Worm (Caenorhabditis elegans): ENCODE measurements around the gene let-19.
A peak's percentile ranks its signal among the peaks of the same experiment; 100 is the strongest.

Gene let-19

DNA sequence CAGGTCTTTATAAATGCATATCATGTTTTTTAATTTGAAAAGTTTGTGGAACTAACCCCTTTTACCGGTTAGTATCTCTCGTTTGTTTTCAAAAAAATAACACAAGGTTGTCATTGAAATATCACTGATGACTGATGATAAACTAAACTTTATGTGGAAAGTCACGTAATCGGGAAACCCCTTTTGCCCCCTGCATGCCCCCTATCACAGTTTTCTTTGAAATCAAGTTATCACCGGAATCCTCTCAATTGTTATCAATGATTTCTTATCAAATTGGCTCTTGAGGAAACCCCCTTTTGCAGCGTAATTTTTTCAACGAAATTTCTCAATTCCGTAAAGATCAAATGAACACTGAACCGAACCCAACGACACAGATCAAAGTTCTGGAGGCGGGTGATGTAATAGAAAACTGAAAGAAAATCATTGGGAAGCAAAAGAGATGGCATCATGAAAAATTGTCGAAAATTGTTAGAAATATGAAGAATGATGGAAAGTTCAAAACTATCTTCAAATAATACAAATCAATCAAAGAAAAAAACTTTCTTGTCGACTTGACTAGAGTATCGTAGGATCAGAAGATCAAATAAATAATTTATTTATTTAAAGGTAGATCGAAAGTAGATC lies 30.3 kb upstream of the let-19 start:
- TF ChIP-seq F13H6.1 (tag; optimal IDR thresholded peaks at IDR 0.05) (peak; percentile 42), ztf-4 (tag; optimal IDR thresholded peaks at IDR 0.05) (no peak), lsy-2 (tag; optimal IDR thresholded peaks at IDR 0.05) (peak in 1 of 2 experiments; percentile 40), sma-9 (GFP tag; optimal IDR thresholded peaks at IDR 0.05) (peak; percentile 99), sma-9 (tag; optimal IDR thresholded peaks at IDR 0.05) (no peak), elt-3 (tag; optimal IDR thresholded peaks at IDR 0.05) (no peak), nhr-237 (tag; optimal IDR thresholded peaks at IDR 0.05) (no peak), ztf-1 (GFP tag; conservative IDR thresholded peaks at IDR 0.05) (no peak), fos-1 (tag; optimal IDR thresholded peaks at IDR 0.05) (peak; percentile 77), lin-13 (GFP tag; optimal IDR thresholded peaks at IDR 0.05) (peak; percentile 5), nhr-129 (tag; optimal IDR thresholded peaks at IDR 0.05) (peak; percentile 41), egl-27 (tag; optimal IDR thresholded peaks at IDR 0.05) (peak; percentile 38), nhr-6 (tag; optimal IDR thresholded peaks at IDR 0.05) (peak; percentile 34), mdl-1 (tag; optimal IDR thresholded peaks at IDR 0.05) (peak; percentile 58 to 62), nhr-25 (tag; optimal IDR thresholded peaks at IDR 0.05) (peak; percentile 77), ceh-82 (tag; optimal IDR thresholded peaks at IDR 0.05) (no peak), crh-2 (tag; optimal IDR thresholded peaks at IDR 0.05) (peak; percentile 79), zag-1 (tag; optimal IDR thresholded peaks at IDR 0.05) (no peak), gmeb-1 (tag; optimal IDR thresholded peaks at IDR 0.05) (peak; percentile 14), mab-5 (tag; optimal IDR thresholded peaks at IDR 0.05) (no peak), Y55F3AM.14 (GFP tag; optimal IDR thresholded peaks at IDR 0.05) (peak; percentile 46), nhr-21 (tag; optimal IDR thresholded peaks at IDR 0.05) (peak; percentile 63), blmp-1 (tag; optimal IDR thresholded peaks at IDR 0.05; ENCODE audit: insufficient read depth) (peak; percentile 39)

- TF ChIP-seq ama-1 (optimal IDR thresholded peaks at IDR 0.05) (peak; percentile 28), lsy-2 (tag; optimal IDR thresholded peaks at IDR 0.05) (peak in 1 of 2 experiments; percentile 48), nhr-12 (tag; optimal IDR thresholded peaks at IDR 0.05) (no peak), Y55F3AM.14 (GFP tag; optimal IDR thresholded peaks at IDR 0.05) (no peak), nhr-11 (tag; optimal IDR thresholded peaks at IDR 0.05) (no peak), nhr-23 (tag; optimal IDR thresholded peaks at IDR 0.05) (no peak), unc-39 (tag; optimal IDR thresholded peaks at IDR 0.05) (no peak), lin-11 (tag; optimal IDR thresholded peaks at IDR 0.05) (no peak), nhr-237 (tag; optimal IDR thresholded peaks at IDR 0.05) (no peak), ztf-1 (GFP tag; conservative IDR thresholded peaks at IDR 0.05) (no peak), mbf-1 (tag; optimal IDR thresholded peaks at IDR 0.05) (no peak), dmd-4 (tag; optimal IDR thresholded peaks at IDR 0.05) (no peak), mdl-1 (tag; optimal IDR thresholded peaks at IDR 0.05) (peak in 1 of 2 experiments; percentile 74), sma-9 (GFP tag; optimal IDR thresholded peaks at IDR 0.05) (peak; percentile 97), sma-9 (tag; optimal IDR thresholded peaks at IDR 0.05) (no peak), ceh-16 (tag; optimal IDR thresholded peaks at IDR 0.05) (no peak), lin-39 (tag; optimal IDR thresholded peaks at IDR 0.05) (no peak), egl-27 (tag; optimal IDR thresholded peaks at IDR 0.05) (no peak), C34F6.9 (tag; optimal IDR thresholded peaks at IDR 0.05) (peak; percentile 26), ZK546.5 (tag; optimal IDR thresholded peaks at IDR 0.05) (no peak), lin-13 (GFP tag; optimal IDR thresholded peaks at IDR 0.05) (peak; percentile 1), sem-4 (tag; optimal IDR thresholded peaks at IDR 0.05) (no peak), nhr-77 (tag; optimal IDR thresholded peaks at IDR 0.05) (no peak), gmeb-1 (tag; optimal IDR thresholded peaks at IDR 0.05) (no peak), F13H6.1 (tag; optimal IDR thresholded peaks at IDR 0.05) (peak; percentile 62), blmp-1 (tag; optimal IDR thresholded peaks at IDR 0.05; ENCODE audit: insufficient read depth) (no peak), sma-3 (GFP tag; optimal IDR thresholded peaks at IDR 0.05) (no peak), nhr-25 (tag; optimal IDR thresholded peaks at IDR 0.05) (no peak), zag-1 (tag; optimal IDR thresholded peaks at IDR 0.05) (no peak), unc-62 (GFP tag; optimal IDR thresholded peaks at IDR 0.05) (no peak), alr-1 (tag; optimal IDR thresholded peaks at IDR 0.05) (no peak), ceh-82 (tag; optimal IDR thresholded peaks at IDR 0.05) (no peak), peb-1 (tag; optimal IDR thresholded peaks at IDR 0.05) (no peak), mab-5 (tag; optimal IDR thresholded peaks at IDR 0.05) (no peak), nhr-21 (tag; optimal IDR thresholded peaks at IDR 0.05) (no peak), ztf-11 (tag; optimal IDR thresholded peaks at IDR 0.05) (no peak), elt-1 (tag; optimal IDR thresholded peaks at IDR 0.05) (no peak), skn-1 (tag; optimal IDR thresholded peaks at IDR 0.05) (no peak), nhr-6 (tag; optimal IDR thresholded peaks at IDR 0.05) (peak; percentile 29), nhr-129 (tag; optimal IDR thresholded peaks at IDR 0.05) (peak; percentile 70), R02D3.7 (tag; optimal IDR thresholded peaks at IDR 0.05) (no peak), unc-55 (GFP tag; optimal IDR thresholded peaks at IDR 0.05) (no peak), elt-3 (tag; optimal IDR thresholded peaks at IDR 0.05) (no peak), aly-2 (tag; optimal IDR thresholded peaks at IDR 0.05) (no peak), crh-2 (tag; optimal IDR thresholded peaks at IDR 0.05) (no peak), ztf-4 (tag; optimal IDR thresholded peaks at IDR 0.05) (peak; percentile 15), nhr-10 (tag; optimal IDR thresholded peaks at IDR 0.05) (no peak), snpc-4 (tag; optimal IDR thresholded peaks at IDR 0.05) (no peak), fos-1 (tag; optimal IDR thresholded peaks at IDR 0.05) (peak; percentile 42)
These were observed 29.5 kb upstream of the let-19 start for ce11 chrII:8741277-8741676.

All from whole organism, L2 larva.